Fruit fly (Drosophila melanogaster): Measurements from ENCODE around the gene Hayan.

Gene Hayan

dm6 chrX:18452717-18453116 is 30.9 kb downstream of the Hayan start:
- TF ChIP-seq CG8478 (optimal IDR thresholded peaks at IDR 0.05) (no peak), CTCF (optimal IDR thresholded peaks at IDR 0.05) (no peak)

dm6 chrX:18440481-18440880 is 43.1 kb downstream of the Hayan start, which contains the start of gene CG32548:
TSS of gene CG32548 (minus strand) at chrX:18440581.
- TF ChIP-seq CTCF (optimal IDR thresholded peaks at IDR 0.05) (no peak), CG8478 (optimal IDR thresholded peaks at IDR 0.05) (no peak)

dm6 chrX:18439367-18439766 is 44.2 kb downstream of the Hayan start, which contains the start of gene CG43841:
TSS of gene CG43841 (plus strand) at chrX:18439667.
- no peak for TF ChIP-seq CTCF (optimal IDR thresholded peaks at IDR 0.05)
- TF ChIP-seq CG8478 (optimal IDR thresholded peaks at IDR 0.05), result no peak

- no peak for TF ChIP-seq CTCF (optimal IDR thresholded peaks at IDR 0.05)
- no peak for TF ChIP-seq CG8478 (optimal IDR thresholded peaks at IDR 0.05)
Observed at dm6 chrX:18438568-18438967, 45.0 kb downstream of the Hayan start, which contains the start of gene CG32551. TSS of gene CG32551 (plus strand) at chrX:18438868.

- TF ChIP-seq CG8478 (optimal IDR thresholded peaks at IDR 0.05) (no peak), CTCF (optimal IDR thresholded peaks at IDR 0.05) (no peak)
Observed at dm6 chrX:18437190-18437589, 46.4 kb downstream of the Hayan start, which contains the start of gene CG6290. TSS of gene CG6290 (plus strand) at chrX:18437490.
